Worm (Caenorhabditis elegans): Measurements from ENCODE around the gene col-95.

Gene col-95

ce11 chrIII:11703006-11703775, 603 bp upstream of the col-95 start:
- TF ChIP-seq pes-1 (GFP tag; IDR thresholded peaks at IDR 0.05) (no peak), hnd-1 (tag; optimal IDR thresholded peaks at IDR 0.05) (no peak), F13C5.2 (tag; optimal IDR thresholded peaks at IDR 0.05) (no peak), tbx-37 (GFP tag; conservative IDR thresholded peaks at IDR 0.05) (no peak)

- TF ChIP-seq F13C5.2 (tag; optimal IDR thresholded peaks at IDR 0.05), result no peak
- no peak for TF ChIP-seq pes-1 (GFP tag; IDR thresholded peaks at IDR 0.05)
- no peak for TF ChIP-seq flt-1 (GFP tag; IDR thresholded peaks at IDR 0.05)
- TF ChIP-seq ama-1 (optimal IDR thresholded peaks at IDR 0.05), result no peak
- TF ChIP-seq tbx-37 (GFP tag; conservative IDR thresholded peaks at IDR 0.05), result no peak
- no peak for TF ChIP-seq tra-4 (tag; optimal IDR thresholded peaks at IDR 0.05)
- no peak for TF ChIP-seq ceh-36 (tag; optimal IDR thresholded peaks at IDR 0.05)
- TF ChIP-seq hmbx-1 (tag; optimal IDR thresholded peaks at IDR 0.05), result no peak
- no peak for TF ChIP-seq aly-1 (tag; optimal IDR thresholded peaks at IDR 0.05)
- TF ChIP-seq sea-1 (GFP tag; conservative IDR thresholded peaks at IDR 0.05), result no peak
- TF ChIP-seq tbx-11 (GFP tag; IDR thresholded peaks at IDR 0.05), result no peak
- TF ChIP-seq B0310.2 (tag; optimal IDR thresholded peaks at IDR 0.05), result no peak
- no peak for TF ChIP-seq ets-7 (tag; optimal IDR thresholded peaks at IDR 0.05)
- TF ChIP-seq hnd-1 (tag; optimal IDR thresholded peaks at IDR 0.05), result no peak
- TF ChIP-seq hmg-4 (GFP tag; optimal IDR thresholded peaks at IDR 0.05), result no peak
- TF ChIP-seq scrt-1 (GFP tag; IDR thresholded peaks at IDR 0.05), result no peak
- no peak for TF ChIP-seq ceh-13 (GFP tag; optimal IDR thresholded peaks at IDR 0.05)
Measured at ce11 chrIII:11704377-11704978, 684 bp downstream of the col-95 start.

- TF ChIP-seq hmg-4 (GFP tag; optimal IDR thresholded peaks at IDR 0.05), result no peak
- no peak for TF ChIP-seq sea-1 (GFP tag; conservative IDR thresholded peaks at IDR 0.05)
- no peak for TF ChIP-seq scrt-1 (GFP tag; IDR thresholded peaks at IDR 0.05)
- TF ChIP-seq B0310.2 (tag; optimal IDR thresholded peaks at IDR 0.05), result no peak
- no peak for TF ChIP-seq tbx-37 (GFP tag; conservative IDR thresholded peaks at IDR 0.05)
- TF ChIP-seq tbx-11 (GFP tag; IDR thresholded peaks at IDR 0.05), result no peak
- TF ChIP-seq pes-1 (GFP tag; IDR thresholded peaks at IDR 0.05), result no peak
- TF ChIP-seq ceh-36 (tag; optimal IDR thresholded peaks at IDR 0.05), result no peak
- no peak for TF ChIP-seq ama-1 (optimal IDR thresholded peaks at IDR 0.05)
- no peak for TF ChIP-seq aly-1 (tag; optimal IDR thresholded peaks at IDR 0.05)
Measured at ce11 chrIII:11705930-11706329, 2.1 kb downstream of the col-95 start.

- TF ChIP-seq B0310.2 (tag; optimal IDR thresholded peaks at IDR 0.05) (no peak), ceh-36 (tag; optimal IDR thresholded peaks at IDR 0.05) (no peak), hnd-1 (tag; optimal IDR thresholded peaks at IDR 0.05) (no peak), ets-7 (tag; optimal IDR thresholded peaks at IDR 0.05) (no peak), tbx-37 (GFP tag; conservative IDR thresholded peaks at IDR 0.05) (no peak), ceh-13 (GFP tag; optimal IDR thresholded peaks at IDR 0.05) (no peak), sea-1 (GFP tag; conservative IDR thresholded peaks at IDR 0.05) (no peak), tbx-11 (GFP tag; IDR thresholded peaks at IDR 0.05) (no peak), scrt-1 (GFP tag; IDR thresholded peaks at IDR 0.05) (no peak), tra-4 (tag; optimal IDR thresholded peaks at IDR 0.05) (no peak), aly-1 (tag; optimal IDR thresholded peaks at IDR 0.05) (no peak), pes-1 (GFP tag; IDR thresholded peaks at IDR 0.05) (no peak)
Measured at ce11 chrIII:11706665-11707064, 2.9 kb downstream of the col-95 start, which contains the start of gene col-96. Gene col-96, minus strand, starts transcription at chrIII:11706765.

- TF ChIP-seq scrt-1 (GFP tag; IDR thresholded peaks at IDR 0.05), result no peak
- no peak for TF ChIP-seq tbx-37 (GFP tag; conservative IDR thresholded peaks at IDR 0.05)
- TF ChIP-seq ceh-13 (GFP tag; optimal IDR thresholded peaks at IDR 0.05), result no peak
- no peak for TF ChIP-seq hnd-1 (tag; optimal IDR thresholded peaks at IDR 0.05)
- TF ChIP-seq B0310.2 (tag; optimal IDR thresholded peaks at IDR 0.05), result no peak
- TF ChIP-seq ceh-36 (tag; optimal IDR thresholded peaks at IDR 0.05), result no peak
- no peak for TF ChIP-seq hmbx-1 (tag; optimal IDR thresholded peaks at IDR 0.05)
- no peak for TF ChIP-seq aly-1 (tag; optimal IDR thresholded peaks at IDR 0.05)
- TF ChIP-seq ama-1 (optimal IDR thresholded peaks at IDR 0.05), result no peak
- no peak for TF ChIP-seq pes-1 (GFP tag; IDR thresholded peaks at IDR 0.05)
- TF ChIP-seq tbx-11 (GFP tag; IDR thresholded peaks at IDR 0.05), result no peak
- TF ChIP-seq flt-1 (GFP tag; IDR thresholded peaks at IDR 0.05), result no peak
Measured at ce11 chrIII:11708722-11709121, 4.9 kb downstream of the col-95 start, which contains the start of gene Y41C4A.8. Gene Y41C4A.8, minus strand, starts transcription at chrIII:11708822.

ce11 chrIII:11718548-11718947, 14.8 kb downstream of the col-95 start, which contains the start of gene Y41C4A.9:
Gene Y41C4A.9, minus strand, starts transcription at chrIII:11718645.
- TF ChIP-seq scrt-1 (GFP tag; IDR thresholded peaks at IDR 0.05) (no peak), ama-1 (optimal IDR thresholded peaks at IDR 0.05) (no peak), tra-4 (tag; optimal IDR thresholded peaks at IDR 0.05) (no peak), hnd-1 (tag; optimal IDR thresholded peaks at IDR 0.05) (no peak), ets-7 (tag; optimal IDR thresholded peaks at IDR 0.05) (no peak), ceh-36 (tag; optimal IDR thresholded peaks at IDR 0.05) (no peak), F13C5.2 (tag; optimal IDR thresholded peaks at IDR 0.05) (no peak), flt-1 (GFP tag; IDR thresholded peaks at IDR 0.05) (no peak), hmbx-1 (tag; optimal IDR thresholded peaks at IDR 0.05) (no peak), tbx-37 (GFP tag; conservative IDR thresholded peaks at IDR 0.05) (no peak), aly-1 (tag; optimal IDR thresholded peaks at IDR 0.05) (no peak), hmg-4 (GFP tag; optimal IDR thresholded peaks at IDR 0.05) (no peak), ceh-13 (GFP tag; optimal IDR thresholded peaks at IDR 0.05) (no peak), B0310.2 (tag; optimal IDR thresholded peaks at IDR 0.05) (no peak), sea-1 (GFP tag; conservative IDR thresholded peaks at IDR 0.05) (no peak)

ce11 chrIII:11719400-11719875, 15.6 kb downstream of the col-95 start, which contains the start of the genes elb-1 and Y41C4A.11:
Gene elb-1, minus strand, starts transcription at chrIII:11719450.
Gene Y41C4A.11, plus strand, starts transcription at chrIII:11719860.
- no peak for TF ChIP-seq tbx-11 (GFP tag; IDR thresholded peaks at IDR 0.05)
- no peak for TF ChIP-seq sea-1 (GFP tag; conservative IDR thresholded peaks at IDR 0.05)
- no peak for TF ChIP-seq tbx-37 (GFP tag; conservative IDR thresholded peaks at IDR 0.05)
- TF ChIP-seq pes-1 (GFP tag; IDR thresholded peaks at IDR 0.05), result no peak
- TF ChIP-seq hmg-4 (GFP tag; optimal IDR thresholded peaks at IDR 0.05), result no peak
- no peak for TF ChIP-seq ceh-13 (GFP tag; optimal IDR thresholded peaks at IDR 0.05)
- TF ChIP-seq scrt-1 (GFP tag; IDR thresholded peaks at IDR 0.05), result no peak
- TF ChIP-seq F13C5.2 (tag; optimal IDR thresholded peaks at IDR 0.05), result no peak
- TF ChIP-seq ama-1 (optimal IDR thresholded peaks at IDR 0.05), result no peak
- TF ChIP-seq aly-1 (tag; optimal IDR thresholded peaks at IDR 0.05), result no peak

Data from whole organism, early embryonic.